Worm (Caenorhabditis elegans): ENCODE measurements around the gene drl-1.
A peak's percentile ranks its signal among the peaks of the same experiment; 100 is the strongest.

drl-1 gene

DNA sequence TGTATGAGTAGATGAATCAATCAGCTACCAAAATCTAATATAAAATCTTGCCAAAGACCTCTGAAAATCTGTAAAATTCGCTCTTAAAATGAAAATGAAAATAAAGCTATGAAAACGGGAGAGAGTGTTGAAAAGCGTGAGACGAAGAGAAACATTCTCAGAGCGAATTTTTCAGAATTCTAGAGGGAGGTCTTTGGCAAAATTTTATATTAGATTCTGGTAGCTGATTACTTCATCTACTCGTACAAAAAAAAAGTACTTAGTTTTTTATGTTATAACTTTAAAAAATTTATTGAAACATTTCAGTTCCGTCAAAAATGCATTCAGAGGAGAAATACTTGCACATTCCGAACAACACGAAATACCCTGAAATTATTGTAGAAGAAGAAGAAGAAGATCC lies at the start of gene drl-1:
Gene drl-1 (plus strand): TSS at position 301 of the 400 bp plus-strand sequence.
- TF ChIP-seq ama-1 (optimal IDR thresholded peaks at IDR 0.05) (no peak), nhr-47 (tag; optimal IDR thresholded peaks at IDR 0.05) (no peak), tbx-2 (tag; optimal IDR thresholded peaks at IDR 0.05) (no peak), lin-14 (GFP tag; optimal IDR thresholded peaks at IDR 0.05) (no peak), skn-1 (tag; optimal IDR thresholded peaks at IDR 0.05) (no peak), fkh-4 (tag; optimal IDR thresholded peaks at IDR 0.05; ENCODE audit: borderline replicate concordance) (no peak), mdl-1 (tag; optimal IDR thresholded peaks at IDR 0.05) (no peak)

DNA sequence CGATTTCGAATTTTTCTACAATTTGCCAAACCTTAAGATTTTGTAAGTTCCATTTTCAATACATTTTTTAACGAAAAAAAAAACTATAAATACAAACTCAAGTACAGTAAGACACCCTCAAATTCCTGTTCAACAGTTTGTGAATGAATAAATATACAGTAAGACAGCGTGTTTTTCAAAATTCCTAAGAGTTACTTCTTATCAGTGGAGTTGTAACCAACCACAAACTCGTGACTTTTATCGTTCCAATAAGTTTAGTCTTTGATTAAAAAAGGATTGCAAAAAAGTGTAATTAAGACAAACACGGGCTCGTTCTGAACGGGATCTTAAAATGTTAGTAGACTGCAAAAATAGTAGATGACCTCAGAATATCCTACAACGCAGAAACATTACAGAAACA lies 49.7 kb upstream of the drl-1 start:
- TF ChIP-seq lin-13 (GFP tag; optimal IDR thresholded peaks at IDR 0.05): no peak
- TF ChIP-seq elt-2 (tag; optimal IDR thresholded peaks at IDR 0.05): peak; percentile 65
- TF ChIP-seq lsy-2 (tag; optimal IDR thresholded peaks at IDR 0.05): peak in 1 of 2 experiments; percentile 3

- TF ChIP-seq efl-1 (optimal IDR thresholded peaks at IDR 0.05) (no peak), efl-1 (GFP tag; optimal IDR thresholded peaks at IDR 0.05 in 1 of 2) (peak in 1 of 2 experiments; percentile 68), pqm-1 (tag; optimal IDR thresholded peaks at IDR 0.05) (no peak)
Measured at ce11 chrIV:278284-278683, 46.6 kb upstream of the drl-1 start.

- no peak for TF ChIP-seq snpc-4 (tag; optimal IDR thresholded peaks at IDR 0.05)
- TF ChIP-seq rnt-1 (tag; optimal IDR thresholded peaks at IDR 0.05): peak; percentile 6
- TF ChIP-seq unc-130 (tag; optimal IDR thresholded peaks at IDR 0.05): no peak
- peak; percentile 17 for TF ChIP-seq nhr-85 (tag)
- peak; percentile 28 for TF ChIP-seq lin-14 (GFP tag; optimal IDR thresholded peaks at IDR 0.05)
- no peak for TF ChIP-seq aha-1 (tag; optimal IDR thresholded peaks at IDR 0.05)
- TF ChIP-seq efl-1 (optimal IDR thresholded peaks at IDR 0.05): no peak
- TF ChIP-seq efl-1 (GFP tag; optimal IDR thresholded peaks at IDR 0.05 in 1 of 2): peak in 1 of 2 experiments; percentile 74
- TF ChIP-seq jun-1 (tag; optimal IDR thresholded peaks at IDR 0.05): no peak
- peak; percentile 6 for TF ChIP-seq mep-1 (tag; optimal IDR thresholded peaks at IDR 0.05)
Measured at ce11 chrIV:282008-282407, 42.9 kb upstream of the drl-1 start.

DNA sequence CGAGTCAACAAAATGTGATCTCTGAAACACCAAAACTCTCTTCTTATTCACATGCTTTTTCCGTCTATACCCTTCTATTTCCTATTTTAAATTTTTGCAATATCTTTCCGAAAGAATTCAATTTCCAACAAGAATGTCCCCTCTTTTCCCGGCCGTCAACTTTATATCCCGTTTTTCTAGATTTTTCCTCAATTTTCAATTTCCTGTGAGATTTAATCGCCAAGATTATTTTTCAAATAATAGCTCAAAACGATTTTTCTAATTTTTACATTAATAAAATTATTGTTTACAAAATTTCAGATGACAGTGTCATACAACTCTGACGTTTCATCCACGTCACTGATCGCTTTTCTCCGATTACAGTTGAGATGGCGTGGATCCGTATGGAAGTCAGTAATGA lies 41.5 kb upstream of the drl-1 start, which contains the start of gene best-19:
Gene best-19 (plus strand): TSS at position 301 of the 400 bp plus-strand sequence.
- no peak for TF ChIP-seq ceh-88 (GFP tag; IDR thresholded peaks at IDR 0.05)
- TF ChIP-seq fkh-10 (GFP tag; optimal IDR thresholded peaks at IDR 0.05): peak; percentile 2

- TF ChIP-seq blmp-1 (tag; optimal IDR thresholded peaks at IDR 0.05) (peak; percentile 32), hlh-17 (GFP tag; optimal IDR thresholded peaks at IDR 0.05; ENCODE audit: borderline replicate concordance) (no peak)
Measured at ce11 chrIV:288027-288426, 36.8 kb upstream of the drl-1 start, which contains the start of gene T21D12.14. Gene T21D12.14, minus strand, starts transcription at chrIV:288127.

- TF ChIP-seq nhr-20 (tag; optimal IDR thresholded peaks at IDR 0.05) (no peak), efl-1 (optimal IDR thresholded peaks at IDR 0.05) (no peak), efl-1 (GFP tag; optimal IDR thresholded peaks at IDR 0.05 in 1 of 2) (peak in 1 of 2 experiments; percentile 71)
Measured at ce11 chrIV:290387-290786, 34.5 kb upstream of the drl-1 start.

DNA sequence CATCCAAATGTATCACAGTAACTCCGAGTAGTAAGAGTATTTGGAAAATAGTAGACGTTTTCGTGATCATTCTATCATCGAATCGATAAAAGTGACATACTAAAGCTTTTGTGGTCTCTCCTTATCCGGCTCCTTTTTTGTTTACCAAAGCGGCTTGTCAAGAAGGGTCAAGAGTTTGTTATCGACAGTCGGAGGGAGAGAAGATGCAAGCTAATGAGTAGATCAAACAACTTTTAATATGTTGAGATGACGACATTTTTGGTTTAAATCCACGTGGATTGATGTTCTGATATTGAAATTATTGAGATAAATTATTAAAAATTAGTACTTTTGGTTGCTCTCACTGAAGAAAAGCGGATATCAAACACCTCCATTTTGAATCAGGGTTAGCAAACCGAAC lies 33.5 kb upstream of the drl-1 start, which contains the start of gene T21D12.7:
Gene T21D12.7 (minus strand): TSS at position 101 of the 400 bp plus-strand sequence.
- TF ChIP-seq pax-3 (tag; optimal IDR thresholded peaks at IDR 0.05): no peak
- no peak for TF ChIP-seq ceh-90 (tag; optimal IDR thresholded peaks at IDR 0.05)
- no peak for TF ChIP-seq sptf-1 (tag; optimal IDR thresholded peaks at IDR 0.05)
- TF ChIP-seq unc-62 (GFP tag; optimal IDR thresholded peaks at IDR 0.05): no peak
- TF ChIP-seq grh-1 (GFP tag; IDR thresholded peaks at IDR 0.05): no peak
- TF ChIP-seq C04F5.9 (tag; optimal IDR thresholded peaks at IDR 0.05): no peak
- no peak for TF ChIP-seq elt-2 (tag; optimal IDR thresholded peaks at IDR 0.05)
